Worm (Caenorhabditis elegans): ENCODE results near the gene M18.6.

DNA sequence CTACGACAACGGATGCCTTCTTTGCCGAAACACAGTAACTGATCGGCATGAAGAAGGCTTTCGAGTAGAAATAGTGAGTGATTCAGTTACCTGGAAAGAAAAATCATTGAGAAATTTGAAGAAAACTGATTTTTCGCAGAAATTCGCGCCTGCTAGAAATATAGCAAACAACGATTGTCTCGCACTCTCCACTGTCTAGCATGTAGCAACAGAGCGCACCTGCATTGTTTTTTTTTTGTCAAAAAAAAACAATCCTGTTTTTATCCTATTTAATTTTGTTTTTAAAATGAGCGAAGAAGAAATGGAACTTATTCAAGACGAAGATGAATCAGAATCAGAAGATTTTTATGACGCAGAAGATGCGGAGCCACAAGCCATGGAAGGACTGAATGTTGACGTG, at the start of gene M18.6, which contains the start of gene ddb-1:
- TF ChIP-seq nhr-28 (tag; optimal IDR thresholded peaks at IDR 0.05) (peak; percentile 25), lim-7 (GFP tag; IDR thresholded peaks at IDR 0.05) (no peak), saeg-2 (GFP tag; IDR thresholded peaks at IDR 0.05) (no peak), snpc-1.2 (GFP tag; IDR thresholded peaks at IDR 0.05) (no peak), skn-1 (tag; optimal IDR thresholded peaks at IDR 0.05) (no peak), nhr-25 (tag; optimal IDR thresholded peaks at IDR 0.05; ENCODE audit: borderline replicate concordance, insufficient read depth) (no peak), nhr-11 (tag; optimal IDR thresholded peaks at IDR 0.05) (no peak), mxl-3 (GFP tag; optimal IDR thresholded peaks at IDR 0.05) (no peak)
